Worm (Caenorhabditis elegans) whole organism, mixed stage, embryonic: ENCODE results near the gene D1054.19.

Experiments
- M03D4.4 ChIP-seq: sonication (generic microtip); optimal IDR thresholded peaks from 2 replicates; lab custom pipeline; 2017; ENCODE audit warnings: mild to moderate bottlenecking, missing genetic modification characterization, missing compliant biosample characterization
- bed-3 ChIP-seq: fragments of 200-800 bp; sonication (Bioruptor generic); optimal IDR thresholded peaks from 3 replicates; lab custom pipeline; 2018; ENCODE audit warnings: mild to moderate bottlenecking, missing genetic modification characterization, moderate library complexity, missing compliant biosample characterization
- blmp-1 ChIP-seq: fragments of 150-350 bp; optimal IDR thresholded peaks from 2 replicates; lab custom pipeline; 2014; ENCODE audit warnings: missing biosample characterization, missing genetic modification characterization
- ceh-39 ChIP-seq: fragments of 150-350 bp; optimal IDR thresholded peaks from 2 replicates; lab custom pipeline; 2014; ENCODE audit warnings: missing biosample characterization, missing genetic modification characterization
- ceh-43 ChIP-seq: fragments of 200-800 bp; sonication (Bioruptor generic); optimal IDR thresholded peaks from 2 replicates; lab custom pipeline; 2018; ENCODE audit warnings: mild to moderate bottlenecking, missing genetic modification characterization, moderate library complexity, missing compliant biosample characterization
- ceh-83 ChIP-seq: fragments of 200-800 bp; sonication (Bioruptor generic); optimal IDR thresholded peaks from 2 replicates; lab custom pipeline; 2018; ENCODE audit warnings: mild to moderate bottlenecking, missing genetic modification characterization, missing compliant biosample characterization
- ces-1 ChIP-seq: fragments of 150-350 bp; optimal IDR thresholded peaks from 2 replicates; lab custom pipeline; 2014; ENCODE audit warnings: missing biosample characterization, missing genetic modification reagents, missing genetic modification characterization
- cnd-1 ChIP-seq: fragments of 200-800 bp; sonication (Bioruptor generic); optimal IDR thresholded peaks from 2 replicates; lab custom pipeline; 2018; ENCODE audit warnings: mild to moderate bottlenecking, missing genetic modification characterization, missing compliant biosample characterization
- drap-1 ChIP-seq: fragments of 200-800 bp; sonication (Bioruptor generic); optimal IDR thresholded peaks from 3 replicates; lab custom pipeline; 2018; ENCODE audit warnings: mild to moderate bottlenecking, missing genetic modification characterization, missing compliant biosample characterization
- elt-1 ChIP-seq: sonication (generic microtip); optimal IDR thresholded peaks from 2 replicates; lab custom pipeline; 2017; ENCODE audit warnings: missing genetic modification characterization, mild to moderate bottlenecking, missing compliant biosample characterization, antibody characterized with exemption, moderate library complexity, borderline replicate concordance; ENCODE audit not compliant: insufficient read depth
- elt-3 ChIP-seq: fragments of 150-350 bp; optimal IDR thresholded peaks from 2 replicates; lab custom pipeline; 2014; ENCODE audit warnings: missing biosample characterization, missing genetic modification characterization
- flh-1 ChIP-seq: fragments of 200-800 bp; sonication (Bioruptor generic); optimal IDR thresholded peaks from 2 replicates; lab custom pipeline; 2018; ENCODE audit warnings: mild to moderate bottlenecking, missing genetic modification characterization, moderate library complexity, missing compliant biosample characterization
- ham-2 ChIP-seq: fragments of 200-800 bp; sonication (Bioruptor generic); optimal IDR thresholded peaks from 2 replicates; lab custom pipeline; 2018; ENCODE audit warnings: mild to moderate bottlenecking, missing genetic modification characterization, missing compliant biosample characterization
- hlh-1 ChIP-seq: fragments of 150-350 bp; optimal IDR thresholded peaks from 2 replicates; lab custom pipeline; 2014; ENCODE audit warnings: missing biosample characterization, missing genetic modification reagents, missing genetic modification characterization
- lin-13 ChIP-seq: fragments of 150-350 bp; optimal IDR thresholded peaks from 2 replicates; lab custom pipeline; 2014; ENCODE audit warnings: missing biosample characterization, missing genetic modification characterization
- lin-32 ChIP-seq: fragments of 200-800 bp; sonication (Bioruptor generic); optimal IDR thresholded peaks from 2 replicates; lab custom pipeline; 2018; ENCODE audit warnings: mild to moderate bottlenecking, missing genetic modification characterization, missing compliant biosample characterization
- lsy-2 ChIP-seq: fragments of 150-350 bp; optimal IDR thresholded peaks from 2 replicates; lab custom pipeline; 2014; ENCODE audit warnings: missing biosample characterization, missing genetic modification characterization
- mab-5 ChIP-seq: fragments of 150-350 bp; optimal IDR thresholded peaks from 2 replicates; lab custom pipeline; 2014; ENCODE audit warnings: missing biosample characterization, missing genetic modification characterization
- mep-1 ChIP-seq: fragments of 150-350 bp; optimal IDR thresholded peaks from 2 replicates; lab custom pipeline; 2017; ENCODE audit warnings: missing biosample characterization, missing genetic modification reagents, missing genetic modification characterization, inconsistent platforms
- mls-2 ChIP-seq: sonication (generic microtip); optimal IDR thresholded peaks from 2 replicates; lab custom pipeline; 2016; ENCODE audit warnings: mild to moderate bottlenecking, missing genetic modification characterization, moderate library complexity, missing compliant biosample characterization
- nhr-12 ChIP-seq: fragments of 150-350 bp; optimal IDR thresholded peaks from 2 replicates; lab custom pipeline; 2014; ENCODE audit warnings: missing biosample characterization, missing genetic modification characterization
- nhr-2 ChIP-seq: fragments of 150-350 bp; optimal IDR thresholded peaks from 2 replicates; lab custom pipeline; 2014; ENCODE audit warnings: missing biosample characterization, missing genetic modification characterization
- nhr-237 ChIP-seq: fragments of 150-350 bp; optimal IDR thresholded peaks from 2 replicates; lab custom pipeline; 2014; ENCODE audit warnings: missing biosample characterization, missing genetic modification characterization
- nhr-28 ChIP-seq: fragments of 150-350 bp; optimal IDR thresholded peaks from 2 replicates; lab custom pipeline; 2014; ENCODE audit warnings: missing biosample characterization, missing genetic modification characterization
- nhr-76 ChIP-seq: sonication (generic microtip); optimal IDR thresholded peaks from 2 replicates; lab custom pipeline; 2017; ENCODE audit warnings: missing biosample characterization, missing genetic modification characterization
- pha-4 ChIP-seq: fragments of 150-350 bp; optimal IDR thresholded peaks from 2 replicates; lab custom pipeline; 2018; ENCODE audit warnings: missing biosample characterization, missing genetic modification reagents, missing genetic modification characterization
- sem-2 ChIP-seq: fragments of 200-800 bp; sonication (Bioruptor generic); optimal IDR thresholded peaks from 2 replicates; lab custom pipeline; 2018; ENCODE audit warnings: mild to moderate bottlenecking, missing genetic modification characterization, missing compliant biosample characterization
- snpc-4 ChIP-seq: fragments of 150-350 bp; optimal IDR thresholded peaks from 2 replicates; lab custom pipeline; 2014; ENCODE audit warnings: missing biosample characterization, missing genetic modification characterization
- sptf-1 ChIP-seq: sonication (generic microtip); optimal IDR thresholded peaks from 2 replicates; lab custom pipeline; 2017; ENCODE audit warnings: mild to moderate bottlenecking, missing genetic modification characterization, moderate library complexity, missing compliant biosample characterization
- tbx-8 ChIP-seq: fragments of 200-800 bp; sonication (Bioruptor generic); optimal IDR thresholded peaks from 2 replicates; lab custom pipeline; 2018; ENCODE audit warnings: mild to moderate bottlenecking, missing genetic modification characterization, moderate library complexity, missing compliant biosample characterization
- unc-120 ChIP-seq: sonication (generic microtip); optimal IDR thresholded peaks from 2 replicates; lab custom pipeline; 2017; ENCODE audit warnings: missing genetic modification characterization, missing compliant biosample characterization; ENCODE audit not compliant: poor library complexity, severe bottlenecking
- unc-39 ChIP-seq: fragments of 150-350 bp; optimal IDR thresholded peaks from 2 replicates; lab custom pipeline; 2014; ENCODE audit warnings: missing biosample characterization, missing genetic modification characterization
- unc-62 ChIP-seq: fragments of 150-350 bp; optimal IDR thresholded peaks from 2 replicates; lab custom pipeline; 2014; ENCODE audit warnings: missing biosample characterization, missing genetic modification reagents, missing genetic modification characterization
- zip-8 ChIP-seq: fragments of 150-350 bp; optimal IDR thresholded peaks from 2 replicates; lab custom pipeline; 2014; ENCODE audit warnings: missing biosample characterization, missing genetic modification characterization
- ztf-11 ChIP-seq: fragments of 150-350 bp; optimal IDR thresholded peaks from 2 replicates; lab custom pipeline; 2014; ENCODE audit warnings: missing biosample characterization, missing genetic modification characterization

The D1054.19 gene

ce11 chrV:10802060-10802459, 6.5 kb downstream of the D1054.19 start:
- TF ChIP-seq nhr-12 (tag; lab: Kevin White, UChicago) = no peak
- TF ChIP-seq blmp-1 (tag; lab: Kevin White, UChicago) = no peak
- TF ChIP-seq flh-1 (GFP tag; lab: Kevin White, UChicago) = no peak
- TF ChIP-seq snpc-4 (tag; lab: Kevin White, UChicago) = no peak
- no peak for TF ChIP-seq cnd-1 (tag; lab: Kevin White, UChicago)
- no peak for TF ChIP-seq mls-2 (tag; lab: Kevin White, UChicago)

DNA sequence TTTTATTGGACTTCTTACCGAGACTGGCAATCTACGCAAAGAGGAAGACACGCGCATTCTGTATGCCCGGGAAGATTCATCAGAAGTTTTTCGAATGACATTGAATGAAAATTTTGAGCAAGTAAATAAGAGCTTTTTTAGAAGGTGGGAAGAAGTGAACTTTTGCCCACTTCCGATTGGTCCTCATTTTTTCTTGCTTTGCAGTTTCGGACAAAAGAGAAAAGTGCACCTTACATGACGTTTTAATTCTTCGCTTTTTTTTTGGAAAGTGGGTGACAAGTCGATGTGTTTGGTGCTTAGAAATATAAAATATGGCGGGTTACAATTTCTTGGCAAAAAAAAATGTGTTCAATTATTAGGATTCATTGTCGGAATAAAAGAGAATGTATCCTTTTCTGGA, 8.8 kb downstream of the D1054.19 start, which contains the start of gene secs-1:
secs-1 (minus strand) TSS at position 101 of the 400 bp plus-strand sequence.
- no peak for TF ChIP-seq nhr-28 (tag; lab: Kevin White, UChicago)
- no peak for TF ChIP-seq zip-8

DNA sequence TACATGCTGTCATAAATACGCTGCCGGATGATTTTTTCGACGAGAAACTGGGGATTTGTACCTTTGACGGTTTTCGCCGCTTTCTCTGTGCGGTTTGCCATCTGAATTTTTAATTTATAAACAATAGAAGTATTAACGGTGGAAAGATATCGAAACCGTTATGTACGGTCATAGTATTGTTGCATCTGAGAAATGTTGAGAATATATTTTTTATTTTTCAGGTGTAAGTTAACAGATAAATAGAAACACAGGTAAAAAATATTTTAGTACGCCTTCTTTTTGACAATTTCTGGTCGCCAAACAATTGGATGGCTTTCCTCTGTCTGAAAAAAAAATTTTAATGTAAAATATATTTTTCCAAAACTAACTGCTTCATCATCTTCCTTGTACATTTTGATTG, 10.3 kb downstream of the D1054.19 start, which contains the start of gene prp-38:
prp-38 (minus strand) TSS at position 101 of the 400 bp plus-strand sequence.
- TF ChIP-seq blmp-1 (tag; lab: Kevin White, UChicago) = no peak
- TF ChIP-seq flh-1 (GFP tag; lab: Kevin White, UChicago) = no peak
- TF ChIP-seq elt-1 (tag; lab: Kevin White, UChicago) = no peak
- TF ChIP-seq snpc-4 (tag; lab: Kevin White, UChicago) = no peak
- TF ChIP-seq nhr-28 (tag; lab: Kevin White, UChicago) = no peak
- TF ChIP-seq ham-2 (GFP tag; lab: Kevin White, UChicago) = no peak
- TF ChIP-seq hlh-1 (tag; lab: Kevin White, UChicago) = no peak
- TF ChIP-seq nhr-237 (tag; lab: Kevin White, UChicago) = no peak
- no peak for TF ChIP-seq cnd-1 (tag; lab: Kevin White, UChicago)
- TF ChIP-seq sptf-1 (tag; lab: Kevin White, UChicago) = no peak
- no peak for TF ChIP-seq mep-1
- no peak for TF ChIP-seq ceh-83 (GFP tag; lab: Kevin White, UChicago)
- no peak for TF ChIP-seq elt-3 (tag; lab: Kevin White, UChicago)
- TF ChIP-seq, all 35 proteins: peak for 0

ce11 chrV:10807862-10808327, 12.3 kb downstream of the D1054.19 start, which contains the start of gene plrg-1:
TSS of gene plrg-1 (minus strand) at chrV:10807912.
- peak; percentile 76 for TF ChIP-seq mab-5 (tag; lab: Kevin White, UChicago)
- no peak for TF ChIP-seq zip-8
- TF ChIP-seq ceh-83 (GFP tag; lab: Kevin White, UChicago) = peak; percentile 48
- peak; percentile 11 for TF ChIP-seq blmp-1 (tag; lab: Kevin White, UChicago)
- peak; percentile 76 for TF ChIP-seq lsy-2 (tag; lab: Kevin White, UChicago)
- peak; percentile 89 for TF ChIP-seq lin-13 (tag; lab: Kevin White, UChicago)
- peak; percentile 89 for TF ChIP-seq cnd-1 (tag; lab: Kevin White, UChicago)
- TF ChIP-seq ceh-39 = peak; percentile 1
- peak; percentile 88 for TF ChIP-seq M03D4.4 (tag; lab: Kevin White, UChicago)
- TF ChIP-seq bed-3 = peak; percentile 67
- peak; percentile 79 for TF ChIP-seq nhr-237 (tag; lab: Kevin White, UChicago)
- TF ChIP-seq snpc-4 (tag; lab: Kevin White, UChicago) = no peak
- no peak for TF ChIP-seq nhr-28 (tag; lab: Kevin White, UChicago)
- peak; percentile 94 for TF ChIP-seq mep-1
- no peak for TF ChIP-seq elt-3 (tag; lab: Kevin White, UChicago)
- peak; percentile 94 for TF ChIP-seq sptf-1 (tag; lab: Kevin White, UChicago)
- TF ChIP-seq flh-1 (GFP tag; lab: Kevin White, UChicago) = peak; percentile 58
- peak; percentile 88 for TF ChIP-seq ceh-43
- TF ChIP-seq nhr-76 (tag; lab: Kevin White, UChicago) = peak; percentile 78
- TF ChIP-seq hlh-1 (tag; lab: Kevin White, UChicago) = peak; percentile 71
- peak; percentile 80 for TF ChIP-seq unc-120
- peak; percentile 79 for TF ChIP-seq lin-32 (GFP tag; lab: Kevin White, UChicago)
- TF ChIP-seq nhr-2 (tag; lab: Kevin White, UChicago) = peak; percentile 40
- TF ChIP-seq pha-4 (tag; lab: Kevin White, UChicago) = peak; percentile 95
- peak; percentile 90 for TF ChIP-seq ham-2 (GFP tag; lab: Kevin White, UChicago)
- peak; percentile 25 for TF ChIP-seq unc-62 (GFP tag; lab: Kevin White, UChicago)
- peak; percentile 47 for TF ChIP-seq sem-2
- TF ChIP-seq elt-1 (tag; lab: Kevin White, UChicago) = peak; percentile 33
- TF ChIP-seq unc-39 (tag; lab: Kevin White, UChicago) = peak; percentile 49
- peak; percentile 74 for TF ChIP-seq ces-1 (GFP tag; lab: Kevin White, UChicago)
- TF ChIP-seq nhr-12 (tag; lab: Kevin White, UChicago) = peak; percentile 77
- peak; percentile 93 for TF ChIP-seq mls-2 (tag; lab: Kevin White, UChicago)
- peak; percentile 93 for TF ChIP-seq ztf-11 (tag; lab: Kevin White, UChicago)
- TF ChIP-seq drap-1 (GFP tag; lab: Kevin White, UChicago) = peak; percentile 90
- no peak for TF ChIP-seq tbx-8 (GFP tag; lab: Kevin White, UChicago)
